Worm (Caenorhabditis elegans): ENCODE data around the gene ttc-36.

- no peak for TF ChIP-seq pha-4 (tag; optimal IDR thresholded peaks at IDR 0.05)
- no peak for TF ChIP-seq T07F8.4 (tag; optimal IDR thresholded peaks at IDR 0.05)
- no peak for TF ChIP-seq ama-1 (optimal IDR thresholded peaks at IDR 0.05)
- TF ChIP-seq ama-1 (GFP tag; optimal IDR thresholded peaks at IDR 0.05): no peak
- TF ChIP-seq mel-28 (tag; optimal IDR thresholded peaks at IDR 0.05; ENCODE audit: borderline replicate concordance): no peak
- no peak for TF ChIP-seq lsl-1 (GFP tag; optimal IDR thresholded peaks at IDR 0.05)
- no peak for TF ChIP-seq Y56A3A.18 (GFP tag; IDR thresholded peaks at IDR 0.05)
- no peak for TF ChIP-seq attf-6 (GFP tag; IDR thresholded peaks at IDR 0.05)
- TF ChIP-seq madf-6 (GFP tag; IDR thresholded peaks at IDR 0.05): no peak
Observed at ce11 chrII:9992474-9992873, 37.5 kb upstream of the ttc-36 start.

All from whole organism, young adult.